Worm (Caenorhabditis elegans) whole organism, L1 larva: ENCODE data around the gene C33F10.8.
"Not testable (repeated sequence)": the region's sequence is repeated elsewhere in the genome, so short reads cannot be mapped to it uniquely, and the experiment has no call there.

Experiments used
- C04F5.9 ChIP-seq: sonication (generic microtip); optimal IDR thresholded peaks from 2 replicates; lab custom pipeline; 2016; ENCODE audit warnings: missing genetic modification characterization, missing compliant biosample characterization
- C16A3.4 ChIP-seq: fragments of 150-350 bp; optimal IDR thresholded peaks from 2 replicates; lab custom pipeline; 2014; ENCODE audit warnings: missing biosample characterization, missing genetic modification characterization
- C34B4.2 ChIP-seq: sonication (generic microtip); optimal IDR thresholded peaks from 2 replicates; lab custom pipeline; 2017; ENCODE audit warnings: mild to moderate bottlenecking, missing genetic modification characterization, missing compliant biosample characterization
- F16B12.6 ChIP-seq: fragments of 150-350 bp; optimal IDR thresholded peaks from 2 replicates; lab custom pipeline; 2014; ENCODE audit warnings: missing biosample characterization, missing genetic modification characterization
- aha-1 ChIP-seq: fragments of 150-350 bp; optimal IDR thresholded peaks from 2 replicates; lab custom pipeline; 2014; ENCODE audit warnings: missing biosample characterization, missing genetic modification characterization
- alr-1 ChIP-seq: fragments of 200-800 bp; sonication (Bioruptor generic); optimal IDR thresholded peaks from 2 replicates; lab custom pipeline; 2018; ENCODE audit warnings: borderline replicate concordance, mild to moderate bottlenecking, missing genetic modification characterization, missing compliant biosample characterization
- aly-2 ChIP-seq: fragments of 150-350 bp; optimal IDR thresholded peaks from 2 replicates; lab custom pipeline; 2014; ENCODE audit warnings: missing biosample characterization, missing genetic modification characterization
- ama-1 ChIP-seq: fragments of 150-350 bp; optimal IDR thresholded peaks from 2 replicates; lab custom pipeline; 2014
- blmp-1 ChIP-seq: fragments of 150-350 bp; optimal IDR thresholded peaks from 2 replicates; lab custom pipeline; 2014; ENCODE audit warnings: missing biosample characterization, missing genetic modification characterization
- ceh-63 ChIP-seq: fragments of 200-800 bp; sonication (Bioruptor generic); optimal IDR thresholded peaks from 2 replicates; lab custom pipeline; 2018; ENCODE audit warnings: mild to moderate bottlenecking, missing genetic modification characterization, missing compliant biosample characterization
- ceh-8 ChIP-seq: fragments of 200-800 bp; sonication (Bioruptor generic); optimal IDR thresholded peaks from 2 replicates; lab custom pipeline; 2018; ENCODE audit warnings: mild to moderate bottlenecking, missing genetic modification characterization, moderate library complexity, missing compliant biosample characterization
- ceh-88 ChIP-seq: fragments of 200-800 bp; sonication (Bioruptor generic); IDR thresholded peaks from 2 replicates; pipeline ENCODE4 v1.3.6; 2022; ENCODE audit warnings: missing genetic modification characterization, missing compliant biosample characterization
- ces-1 ChIP-seq: fragments of 150-350 bp; optimal IDR thresholded peaks from 2 replicates; lab custom pipeline; 2014; ENCODE audit warnings: missing biosample characterization, missing genetic modification reagents, missing genetic modification characterization
- dsc-1 ChIP-seq: sonication (generic microtip); optimal IDR thresholded peaks from 2 replicates; lab custom pipeline; 2016; ENCODE audit warnings: mild to moderate bottlenecking, missing genetic modification characterization, missing compliant biosample characterization
- efl-1 ChIP-seq, 4 experiments: fragments of 150-350 bp; optimal IDR thresholded peaks in 3 of 4; peaks in 1 of 4; 1 replicate in 1 of 4; 2 replicates in 3 of 4; lab custom pipeline; 2014; ENCODE audit warnings: missing biosample characterization in 2 of 4, missing genetic modification characterization in 2 of 4, missing genetic modification reagents in 2 of 4
- efl-3 ChIP-seq: fragments of 200-800 bp; sonication (Bioruptor generic); optimal IDR thresholded peaks from 2 replicates; lab custom pipeline; 2018; ENCODE audit warnings: mild to moderate bottlenecking, missing genetic modification characterization, missing compliant biosample characterization
- fkh-10 ChIP-seq: sonication (generic microtip); optimal IDR thresholded peaks from 2 replicates; lab custom pipeline; 2017; ENCODE audit warnings: missing biosample characterization, missing genetic modification reagents, missing genetic modification characterization
- grh-1 ChIP-seq: fragments of 200-800 bp; sonication (Bioruptor generic); IDR thresholded peaks from 2 replicates; pipeline ENCODE4 v1.3.6; 2022; ENCODE audit warnings: missing genetic modification reagents, missing genetic modification characterization, missing compliant biosample characterization
- hlh-17 ChIP-seq: fragments of 200-800 bp; sonication (Bioruptor generic); optimal IDR thresholded peaks from 2 replicates; lab custom pipeline; 2018; ENCODE audit warnings: missing genetic modification characterization, mild to moderate bottlenecking, missing compliant biosample characterization, moderate library complexity, borderline replicate concordance
- irx-1 ChIP-seq: sonication (generic microtip); optimal IDR thresholded peaks from 2 replicates; lab custom pipeline; 2016; ENCODE audit warnings: missing genetic modification characterization, missing compliant biosample characterization
- isw-1 ChIP-seq: fragments of 200-800 bp; sonication (Bioruptor generic); IDR thresholded peaks from 2 replicates; pipeline ENCODE4 v1.3.6; 2022; ENCODE audit warnings: missing genetic modification characterization, missing compliant biosample characterization
- lin-13 ChIP-seq: fragments of 150-350 bp; optimal IDR thresholded peaks from 2 replicates; lab custom pipeline; 2014; ENCODE audit warnings: missing biosample characterization, missing genetic modification reagents, missing genetic modification characterization
- lin-14 ChIP-seq: fragments of 200-800 bp; sonication (Bioruptor generic); optimal IDR thresholded peaks from 2 replicates; lab custom pipeline; 2018; ENCODE audit warnings: mild to moderate bottlenecking, missing genetic modification characterization, moderate library complexity, missing compliant biosample characterization
- lin-15B ChIP-seq: fragments of 150-350 bp; sonication (generic microtip); optimal IDR thresholded peaks from 3 replicates; lab custom pipeline; 2014; ENCODE audit warnings: missing biosample characterization, missing genetic modification characterization
- lir-3 ChIP-seq: sonication (generic microtip); optimal IDR thresholded peaks from 2 replicates; lab custom pipeline; 2016; ENCODE audit warnings: mild to moderate bottlenecking, missing genetic modification characterization, moderate library complexity, missing compliant biosample characterization; ENCODE audit not compliant: poor library complexity
- mef-2 ChIP-seq: fragments of 150-350 bp; optimal IDR thresholded peaks from 2 replicates; lab custom pipeline; 2014; ENCODE audit warnings: missing biosample characterization, missing genetic modification characterization
- mep-1 ChIP-seq: fragments of 150-350 bp; optimal IDR thresholded peaks from 2 replicates; lab custom pipeline; 2014; ENCODE audit warnings: missing biosample characterization, missing genetic modification characterization
- nhr-237 ChIP-seq: fragments of 150-350 bp; optimal IDR thresholded peaks from 2 replicates; lab custom pipeline; 2014; ENCODE audit warnings: missing biosample characterization, missing genetic modification characterization
- nhr-47 ChIP-seq: sonication (generic microtip); optimal IDR thresholded peaks from 2 replicates; lab custom pipeline; 2016; ENCODE audit warnings: mild to moderate bottlenecking, missing genetic modification characterization, moderate library complexity, missing compliant biosample characterization
- nhr-77 ChIP-seq: fragments of 150-350 bp; optimal IDR thresholded peaks from 2 replicates; lab custom pipeline; 2014; ENCODE audit warnings: missing biosample characterization, missing genetic modification characterization
- nhr-84 ChIP-seq: sonication (generic microtip); optimal IDR thresholded peaks from 2 replicates; lab custom pipeline; 2017; ENCODE audit warnings: missing biosample characterization, missing genetic modification characterization
- pag-3 ChIP-seq: sonication (generic microtip); optimal IDR thresholded peaks from 2 replicates; lab custom pipeline; 2017; ENCODE audit warnings: missing genetic modification characterization, mild to moderate bottlenecking, missing compliant biosample characterization, antibody characterized with exemption, borderline replicate concordance; ENCODE audit not compliant: insufficient read depth
- pqm-1 ChIP-seq: sonication (generic microtip); optimal IDR thresholded peaks from 3 replicates; lab custom pipeline; 2017; ENCODE audit warnings: missing biosample characterization, missing genetic modification characterization
- skn-1 ChIP-seq: fragments of 150-350 bp; optimal IDR thresholded peaks from 2 replicates; lab custom pipeline; 2014; ENCODE audit warnings: missing biosample characterization, missing genetic modification characterization
- snpc-4 ChIP-seq: fragments of 150-350 bp; optimal IDR thresholded peaks from 2 replicates; lab custom pipeline; 2014; ENCODE audit warnings: missing biosample characterization, missing genetic modification characterization
- snu-23 ChIP-seq: sonication (generic microtip); optimal IDR thresholded peaks from 2 replicates; lab custom pipeline; 2016; ENCODE audit warnings: missing genetic modification characterization, missing compliant biosample characterization
- sox-4 ChIP-seq: sonication (generic microtip); optimal IDR thresholded peaks from 2 replicates; lab custom pipeline; 2016; ENCODE audit warnings: missing genetic modification characterization, missing compliant biosample characterization
- sup-37 ChIP-seq: fragments of 200-800 bp; sonication (Bioruptor generic); optimal IDR thresholded peaks from 2 replicates; lab custom pipeline; 2018; ENCODE audit warnings: mild to moderate bottlenecking, missing genetic modification characterization, missing compliant biosample characterization
- swsn-7 ChIP-seq: sonication (generic microtip); optimal IDR thresholded peaks from 2 replicates; lab custom pipeline; 2016; ENCODE audit warnings: missing genetic modification characterization, missing compliant biosample characterization
- unc-86 ChIP-seq: sonication (generic microtip); optimal IDR thresholded peaks from 2 replicates; lab custom pipeline; 2016; ENCODE audit warnings: missing genetic modification characterization, missing compliant biosample characterization
- unc-98 ChIP-seq: fragments of 200-800 bp; sonication (Bioruptor generic); IDR thresholded peaks from 2 replicates; pipeline ENCODE4 v1.3.6; 2022; ENCODE audit warnings: missing genetic modification characterization, missing compliant biosample characterization
- vab-15 ChIP-seq: sonication (generic microtip); optimal IDR thresholded peaks from 2 replicates; lab custom pipeline; 2017; ENCODE audit warnings: missing genotype, mild to moderate bottlenecking, missing genetic modification characterization, missing compliant biosample characterization
- zag-1 ChIP-seq: fragments of 150-350 bp; optimal IDR thresholded peaks from 2 replicates; lab custom pipeline; 2014; ENCODE audit warnings: missing biosample characterization, missing genetic modification characterization

Gene C33F10.8

DNA sequence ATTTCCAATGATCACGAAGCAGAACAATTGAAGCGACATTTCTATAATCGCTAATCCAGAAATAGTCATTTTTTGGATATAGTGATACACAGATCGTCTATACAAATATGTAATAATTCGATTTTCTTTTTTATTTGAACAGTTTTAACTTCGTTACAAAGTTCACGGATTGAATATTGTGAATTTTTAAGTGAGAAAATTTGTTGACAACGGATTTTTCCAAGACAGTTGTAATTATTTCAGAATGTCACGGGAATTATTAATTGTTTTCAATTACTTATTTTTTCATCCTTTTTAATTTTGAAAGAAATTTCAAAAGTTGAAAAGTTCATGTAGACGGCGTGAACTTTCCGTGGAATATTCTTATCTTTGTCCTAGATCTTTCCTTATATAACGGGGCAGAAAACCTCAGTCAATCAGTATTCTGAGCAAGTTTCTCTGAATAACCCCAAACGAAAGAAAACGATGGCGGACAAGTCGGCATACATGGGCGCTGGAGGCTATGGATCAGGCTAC, 17.2 kb upstream of the C33F10.8 start, which contains the start of the genes T23B7.2 and nspd-4:
Gene T23B7.2, minus strand, starts transcription at position 101 of the 516 bp plus-strand sequence.
Gene nspd-4, plus strand, starts transcription at position 466 of the 516 bp plus-strand sequence.
- TF ChIP-seq C16A3.4 (tag; lab: Kevin White, UChicago); dsc-1 (tag; lab: Kevin White, UChicago); nhr-237: not testable (repeated sequence)
- TF ChIP-seq, all 84 proteins: peak for 0; not testable (repeated sequence) for 84

DNA sequence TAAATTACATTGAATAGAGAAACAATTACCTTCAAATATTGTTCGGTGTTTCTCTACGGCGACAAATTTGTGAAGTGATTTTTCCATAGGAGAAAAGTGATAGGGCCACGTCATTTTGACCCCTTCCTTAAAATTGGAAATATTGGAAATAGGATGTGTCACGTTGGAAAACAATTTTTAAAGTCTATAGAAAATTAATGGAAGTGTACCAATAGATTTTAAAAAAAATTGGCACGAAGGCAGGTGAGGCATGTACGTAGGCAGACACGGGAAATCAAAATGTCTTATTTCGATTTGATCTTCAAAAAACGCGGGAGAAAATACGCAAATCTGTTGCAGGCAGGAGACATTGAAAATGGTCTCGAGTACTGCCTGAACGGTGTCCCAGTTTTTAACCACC, 12.6 kb upstream of the C33F10.8 start, which contains the start of gene C33F10.12:
Gene C33F10.12, minus strand, starts transcription at position 101 of the 400 bp plus-strand sequence.
- TF ChIP-seq sup-37 (GFP tag; lab: Kevin White, UChicago) (no peak), ama-1 (lab: Kevin White, UChicago) (no peak), lin-13 (no peak), ces-1 (GFP tag; lab: Kevin White, UChicago) (no peak), lin-15B (tag; lab: Kevin White, UChicago) (no peak), nhr-77 (tag; lab: Kevin White, UChicago) (no peak)

DNA sequence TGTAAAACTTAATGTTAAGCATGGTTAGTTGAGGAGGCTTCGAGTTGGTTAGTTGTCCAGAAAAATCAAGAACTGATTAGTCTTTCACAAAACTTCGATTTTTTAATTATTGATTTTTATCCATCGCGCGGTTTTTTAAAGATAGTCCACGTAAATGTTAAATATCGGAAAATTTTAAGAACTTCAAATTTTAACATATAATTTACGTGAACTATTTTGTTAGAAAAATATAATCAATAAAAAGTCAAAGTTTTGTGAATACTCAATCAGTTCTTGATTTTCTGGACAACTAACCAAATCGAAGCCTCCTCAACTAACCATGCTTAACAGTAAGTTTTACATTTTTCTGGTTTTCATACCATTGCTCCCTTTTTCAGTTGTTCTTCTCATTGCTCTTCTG, 9.7 kb upstream of the C33F10.8 start, which contains the start of the genes C33F10.11 and C33F10.1:
Gene C33F10.11, minus strand, starts transcription at position 101 of the 400 bp plus-strand sequence.
Gene C33F10.1, plus strand, starts transcription at position 263 of the 400 bp plus-strand sequence.
- TF ChIP-seq ama-1 (lab: Kevin White, UChicago), result no peak

DNA sequence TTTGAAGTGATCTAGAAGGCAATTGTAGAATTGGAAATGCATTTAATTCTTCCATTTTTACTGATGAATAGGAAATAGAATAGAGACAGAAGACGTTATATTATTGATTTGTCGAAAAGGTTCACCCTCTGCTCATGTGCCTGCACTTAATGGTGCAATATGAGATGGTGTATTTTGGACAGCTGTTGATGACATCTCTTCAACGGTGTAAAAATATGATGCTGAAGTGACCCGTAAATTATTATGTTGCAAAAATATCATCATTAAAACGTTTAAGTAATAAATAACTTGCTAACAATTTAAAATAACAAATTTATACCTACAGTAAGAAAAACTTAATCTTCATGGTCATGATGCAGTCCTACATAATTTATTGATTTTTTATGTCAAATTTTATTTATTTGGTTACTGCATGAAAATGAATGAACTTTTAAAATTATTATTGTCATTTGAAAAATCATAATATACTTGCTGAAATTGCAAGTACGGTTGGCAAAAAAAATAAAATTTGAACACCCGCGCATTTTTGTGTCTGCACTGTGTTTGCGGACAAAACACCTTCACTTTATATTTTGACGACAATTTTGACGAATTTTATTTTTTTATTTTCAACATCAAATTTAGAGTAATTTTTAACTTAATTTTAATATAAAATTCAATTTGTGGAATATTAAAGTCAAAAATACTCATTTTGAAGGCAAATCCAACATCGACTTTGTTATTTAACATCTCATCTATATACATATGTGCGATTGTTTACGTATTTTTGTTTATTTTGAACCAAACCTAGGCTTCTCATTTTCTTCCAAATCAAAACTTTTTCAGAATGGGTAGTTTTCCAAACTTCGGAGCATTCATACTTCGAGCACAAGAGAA, 2.9 kb upstream of the C33F10.8 start, which contains the start of the genes fbxb-88 and tbck-1:
Gene fbxb-88, minus strand, starts transcription at position 151 of the 876 bp plus-strand sequence.
Gene tbck-1, plus strand, starts transcription at position 826 of the 876 bp plus-strand sequence.
- peak; percentile 37 for TF ChIP-seq irx-1 (tag; lab: Kevin White, UChicago)
- TF ChIP-seq snu-23 (GFP tag; lab: Kevin White, UChicago), result no peak
- TF ChIP-seq sox-4, result no peak
- TF ChIP-seq ama-1 (lab: Kevin White, UChicago), result no peak
- no peak for TF ChIP-seq alr-1 (tag; lab: Kevin White, UChicago)
- peak; percentile 8; the same call in 1 of the 2 replicates for TF ChIP-seq isw-1 (GFP tag; lab: Robert Waterston, UW)
- TF ChIP-seq mef-2 (tag; lab: Kevin White, UChicago), result no peak
- TF ChIP-seq ceh-8 (GFP tag; lab: Kevin White, UChicago), result no peak
- TF ChIP-seq snpc-4 (tag; lab: Kevin White, UChicago), result peak; percentile 44
- no peak for TF ChIP-seq efl-3
- no peak for TF ChIP-seq zag-1 (tag; lab: Kevin White, UChicago)
- peak; percentile 59 for TF ChIP-seq swsn-7 (tag; lab: Kevin White, UChicago)
- no peak for TF ChIP-seq skn-1 (tag; lab: Kevin White, UChicago)
- TF ChIP-seq lir-3, result peak; percentile 27
- no peak for TF ChIP-seq vab-15
- TF ChIP-seq aha-1 (tag; lab: Kevin White, UChicago), result no peak
- TF ChIP-seq mep-1 (tag; lab: Kevin White, UChicago), result peak; percentile 67
- peak; percentile 68 for TF ChIP-seq nhr-47 (tag; lab: Kevin White, UChicago)
- TF ChIP-seq nhr-84 (tag; lab: Kevin White, UChicago), result no peak
- no peak for TF ChIP-seq fkh-10
- TF ChIP-seq C34B4.2 (tag; lab: Kevin White, UChicago), result no peak
- TF ChIP-seq F16B12.6, result peak; percentile 94
- TF ChIP-seq grh-1 (GFP tag; lab: Robert Waterston, UW), result no peak
- no peak for TF ChIP-seq ceh-88
- no peak for TF ChIP-seq ceh-63
- TF ChIP-seq blmp-1 (tag; lab: Kevin White, UChicago), result peak; percentile 51
- no peak for TF ChIP-seq lin-13
- TF ChIP-seq unc-98 (GFP tag; lab: Robert Waterston, UW), result no peak
- TF ChIP-seq pqm-1 (tag; lab: Kevin White, UChicago), result no peak
- peak; percentile 21 for TF ChIP-seq unc-86 (tag; lab: Kevin White, UChicago)
- TF ChIP-seq hlh-17 (GFP tag; lab: Kevin White, UChicago), result no peak
- no peak for TF ChIP-seq aly-2 (tag; lab: Kevin White, UChicago)
- peak; percentile 96 to 97 for TF ChIP-seq efl-1 (optimal IDR thresholded peaks at IDR 0.05; lab: Kevin White, UChicago)
- peak; percentile 97 to 99 for TF ChIP-seq efl-1 (GFP tag; optimal IDR thresholded peaks at IDR 0.05 in 1 of 2; lab: Kevin White, UChicago)
- no peak for TF ChIP-seq nhr-237
- peak; percentile 13 for TF ChIP-seq pag-3 (tag; lab: Kevin White, UChicago)
- TF ChIP-seq lin-14, result no peak
- no peak for TF ChIP-seq C04F5.9 (tag; lab: Kevin White, UChicago)
